Worm (Caenorhabditis elegans) whole organism, early embryonic: ENCODE results near the gene cest-5.2.

Experiments
- B0310.2 ChIP-seq: sonication (generic microtip); optimal IDR thresholded peaks from 2 replicates; lab custom pipeline; 2016; ENCODE audit warnings: mild to moderate bottlenecking, missing genetic modification characterization, missing compliant biosample characterization
- F13C5.2 ChIP-seq: sonication (generic microtip); optimal IDR thresholded peaks from 2 replicates; lab custom pipeline; 2017; ENCODE audit warnings: mild to moderate bottlenecking, missing genetic modification characterization, inconsistent platforms, missing compliant biosample characterization
- aly-1 ChIP-seq: sonication (generic microtip); optimal IDR thresholded peaks from 2 replicates; lab custom pipeline; 2016; ENCODE audit warnings: missing genetic modification characterization, missing compliant biosample characterization
- ama-1 ChIP-seq: fragments of 150-350 bp; optimal IDR thresholded peaks from 2 replicates; lab custom pipeline; 2014
- ceh-13 ChIP-seq: fragments of 200-800 bp; sonication (Bioruptor generic); optimal IDR thresholded peaks from 2 replicates; lab custom pipeline; 2018; ENCODE audit warnings: mild to moderate bottlenecking, missing genetic modification characterization, missing compliant biosample characterization
- ceh-36 ChIP-seq: sonication (generic microtip); optimal IDR thresholded peaks from 2 replicates; lab custom pipeline; 2016; ENCODE audit warnings: missing genetic modification characterization, inconsistent platforms, missing compliant biosample characterization
- ets-7 ChIP-seq: sonication (generic microtip); optimal IDR thresholded peaks from 2 replicates; lab custom pipeline; 2016; ENCODE audit warnings: missing genotype, missing genetic modification characterization, missing compliant biosample characterization
- flt-1 ChIP-seq: fragments of 200-800 bp; sonication (Bioruptor generic); IDR thresholded peaks from 2 replicates; pipeline ENCODE4 v1.3.6; 2022; ENCODE audit warnings: missing genetic modification characterization, missing compliant biosample characterization
- hnd-1 ChIP-seq: sonication (generic microtip); optimal IDR thresholded peaks from 2 replicates; lab custom pipeline; 2016; ENCODE audit warnings: missing genetic modification characterization, missing compliant biosample characterization
- sea-1 ChIP-seq: fragments of 200-800 bp; sonication (Bioruptor generic); conservative IDR thresholded peaks from 2 replicates; pipeline ENCODE4 v1.3.6; 2022; ENCODE audit warnings: missing genetic modification characterization, missing compliant biosample characterization
- tbx-11 ChIP-seq: fragments of 200-800 bp; sonication (Bioruptor generic); IDR thresholded peaks from 2 replicates; pipeline ENCODE4 v1.3.6; 2022; ENCODE audit warnings: missing genetic modification characterization, missing compliant biosample characterization
- tbx-37 ChIP-seq: fragments of 200-800 bp; sonication (Bioruptor generic); conservative IDR thresholded peaks from 2 replicates; pipeline ENCODE4 v1.3.6; 2022; ENCODE audit warnings: missing genetic modification reagents, missing genetic modification characterization, missing compliant biosample characterization
- tra-4 ChIP-seq: sonication (generic microtip); optimal IDR thresholded peaks from 2 replicates; lab custom pipeline; 2017; ENCODE audit warnings: missing genetic modification characterization, missing compliant biosample characterization

DNA sequence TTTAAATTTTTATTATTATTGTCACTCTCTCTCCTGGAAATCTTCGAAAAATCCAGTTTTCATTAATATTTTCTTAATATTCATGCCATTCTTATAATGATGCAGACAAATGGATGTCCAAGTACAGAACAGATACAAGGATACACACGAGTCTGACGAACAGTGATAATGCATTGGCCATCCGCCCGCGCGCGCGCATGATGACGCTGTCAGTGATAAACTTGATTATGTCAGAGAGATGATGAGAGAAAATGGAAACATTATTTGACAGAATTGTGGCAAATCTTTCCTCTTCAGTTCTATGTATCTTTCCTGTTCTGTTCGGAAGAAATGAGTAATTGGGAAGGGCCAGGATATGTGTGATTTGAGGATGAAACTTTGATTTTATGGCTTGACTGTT lies 28.0 kb upstream of the cest-5.2 start:
- no peak for TF ChIP-seq ama-1 (lab: Kevin White, UChicago)
- TF ChIP-seq ceh-13 (GFP tag; lab: Kevin White, UChicago) = no peak
- TF ChIP-seq ets-7 (tag; lab: Kevin White, UChicago) = no peak
- no peak for TF ChIP-seq ceh-36
- TF ChIP-seq B0310.2 (tag; lab: Kevin White, UChicago) = no peak
- TF ChIP-seq tbx-11 (GFP tag; lab: Robert Waterston, UW) = no peak
- TF ChIP-seq tra-4 (tag; lab: Kevin White, UChicago) = no peak
- TF ChIP-seq aly-1 (tag; lab: Kevin White, UChicago) = no peak
- TF ChIP-seq tbx-37 = no peak
- TF ChIP-seq F13C5.2 = no peak
- no peak for TF ChIP-seq sea-1 (GFP tag; lab: Robert Waterston, UW)
- no peak for TF ChIP-seq flt-1 (GFP tag; lab: Robert Waterston, UW)
- no peak for TF ChIP-seq hnd-1
